Worm (Caenorhabditis elegans) whole organism, L1 larva: ENCODE measurements around the gene F11E6.8.
A peak's percentile ranks its signal among the peaks of the same experiment; 100 is the strongest.

Experiments used
- C04F5.9 ChIP-seq: sonication (generic microtip); optimal IDR thresholded peaks from 2 replicates; lab custom pipeline; 2016; ENCODE audit warnings: missing genetic modification characterization, missing compliant biosample characterization
- ama-1 ChIP-seq: fragments of 150-350 bp; optimal IDR thresholded peaks from 2 replicates; lab custom pipeline; 2014
- ceh-82 ChIP-seq, 3 experiments: fragments of 150-350 bp in 1 of 3; sonication (generic microtip) in 2 of 3; optimal IDR thresholded peaks; 2 replicates each; lab custom pipeline; 2014 to 2017; ENCODE audit warnings: missing biosample characterization in 3 of 3, missing genetic modification characterization in 3 of 3
- ceh-88 ChIP-seq: fragments of 200-800 bp; sonication (Bioruptor generic); IDR thresholded peaks from 2 replicates; pipeline ENCODE4 v1.3.6; 2022; ENCODE audit warnings: missing genetic modification characterization, missing compliant biosample characterization
- efl-1 ChIP-seq, 4 experiments: fragments of 150-350 bp; optimal IDR thresholded peaks in 3 of 4; peaks in 1 of 4; 1 replicate in 1 of 4; 2 replicates in 3 of 4; lab custom pipeline; 2014; ENCODE audit warnings: missing biosample characterization in 2 of 4, missing genetic modification characterization in 2 of 4, missing genetic modification reagents in 2 of 4
- egl-13 ChIP-seq: sonication (generic microtip); optimal IDR thresholded peaks from 2 replicates; lab custom pipeline; 2016; ENCODE audit warnings: missing genotype, missing genetic modification reagents, missing genetic modification characterization, missing compliant biosample characterization
- elt-2 ChIP-seq: sonication (generic microtip); optimal IDR thresholded peaks from 2 replicates; lab custom pipeline; 2016; ENCODE audit warnings: missing genetic modification characterization, mild to moderate bottlenecking, inconsistent platforms, missing compliant biosample characterization, missing genetic modification reagents
- fkh-10 ChIP-seq: sonication (generic microtip); optimal IDR thresholded peaks from 2 replicates; lab custom pipeline; 2017; ENCODE audit warnings: missing biosample characterization, missing genetic modification reagents, missing genetic modification characterization
- fkh-4 ChIP-seq: sonication (generic microtip); optimal IDR thresholded peaks from 2 replicates; lab custom pipeline; 2016; ENCODE audit warnings: missing compliant biosample characterization, missing genetic modification characterization, borderline replicate concordance
- fos-1 ChIP-seq: fragments of 150-350 bp; optimal IDR thresholded peaks from 2 replicates; lab custom pipeline; 2014; ENCODE audit warnings: missing biosample characterization, missing genetic modification characterization
- grh-1 ChIP-seq: fragments of 200-800 bp; sonication (Bioruptor generic); IDR thresholded peaks from 2 replicates; pipeline ENCODE4 v1.3.6; 2022; ENCODE audit warnings: missing genetic modification reagents, missing genetic modification characterization, missing compliant biosample characterization
- hlh-4 ChIP-seq: sonication (generic microtip); optimal IDR thresholded peaks from 2 replicates; lab custom pipeline; 2016; ENCODE audit warnings: mild to moderate bottlenecking, missing genetic modification characterization, missing compliant biosample characterization
- hpl-2 ChIP-seq: fragments of 150-350 bp; optimal IDR thresholded peaks from 2 replicates; lab custom pipeline; 2014; ENCODE audit warnings: missing biosample characterization, missing genetic modification reagents, missing genetic modification characterization
- irx-1 ChIP-seq: sonication (generic microtip); optimal IDR thresholded peaks from 2 replicates; lab custom pipeline; 2016; ENCODE audit warnings: missing genetic modification characterization, missing compliant biosample characterization
- isw-1 ChIP-seq: fragments of 200-800 bp; sonication (Bioruptor generic); IDR thresholded peaks from 2 replicates; pipeline ENCODE4 v1.3.6; 2022; ENCODE audit warnings: missing genetic modification characterization, missing compliant biosample characterization
- lin-13 ChIP-seq: fragments of 150-350 bp; optimal IDR thresholded peaks from 2 replicates; lab custom pipeline; 2014; ENCODE audit warnings: missing biosample characterization, missing genetic modification reagents, missing genetic modification characterization
- lin-39 ChIP-seq: fragments of 150-350 bp; optimal IDR thresholded peaks from 2 replicates; lab custom pipeline; 2014; ENCODE audit warnings: missing biosample characterization, missing genetic modification reagents, missing genetic modification characterization
- lsy-2 ChIP-seq, 2 experiments: fragments of 150-350 bp; optimal IDR thresholded peaks; 2 replicates each; lab custom pipeline; 2014; ENCODE audit warnings: missing biosample characterization in 2 of 2, missing genetic modification characterization in 2 of 2
- mdl-1 ChIP-seq, 2 experiments: fragments of 150-350 bp; optimal IDR thresholded peaks; 2 replicates each; lab custom pipeline; 2014 to 2017; ENCODE audit warnings: missing biosample characterization in 2 of 2, missing genetic modification characterization in 2 of 2, inconsistent platforms in 1 of 2
- mef-2 ChIP-seq: fragments of 150-350 bp; optimal IDR thresholded peaks from 2 replicates; lab custom pipeline; 2014; ENCODE audit warnings: missing biosample characterization, missing genetic modification characterization
- mep-1 ChIP-seq: fragments of 150-350 bp; optimal IDR thresholded peaks from 2 replicates; lab custom pipeline; 2014; ENCODE audit warnings: missing biosample characterization, missing genetic modification characterization
- nhr-12 ChIP-seq: sonication (generic microtip); optimal IDR thresholded peaks from 2 replicates; lab custom pipeline; 2017; ENCODE audit warnings: missing biosample characterization, missing genetic modification characterization
- nhr-19 ChIP-seq: fragments of 200-800 bp; sonication (Bioruptor generic); conservative IDR thresholded peaks from 2 replicates; pipeline ENCODE4 v1.3.6; 2022; ENCODE audit warnings: missing genetic modification characterization, missing compliant biosample characterization
- nhr-47 ChIP-seq: sonication (generic microtip); optimal IDR thresholded peaks from 2 replicates; lab custom pipeline; 2016; ENCODE audit warnings: mild to moderate bottlenecking, missing genetic modification characterization, moderate library complexity, missing compliant biosample characterization
- nhr-71 ChIP-seq: sonication (generic microtip); optimal IDR thresholded peaks from 2 replicates; lab custom pipeline; 2016; ENCODE audit warnings: mild to moderate bottlenecking, missing genetic modification characterization, moderate library complexity, missing compliant biosample characterization
- nhr-76 ChIP-seq: sonication (generic microtip); optimal IDR thresholded peaks from 2 replicates; lab custom pipeline; 2017; ENCODE audit warnings: missing biosample characterization, missing genetic modification characterization
- nhr-84 ChIP-seq: sonication (generic microtip); optimal IDR thresholded peaks from 2 replicates; lab custom pipeline; 2017; ENCODE audit warnings: missing biosample characterization, missing genetic modification characterization
- nhr-85 ChIP-seq: sonication (generic microtip); peaks from one replicate; lab custom pipeline; 2016; ENCODE audit warnings: missing genetic modification characterization, inconsistent platforms, missing compliant biosample characterization
- pax-3 ChIP-seq: fragments of 200-800 bp; sonication (Bioruptor generic); optimal IDR thresholded peaks from 2 replicates; lab custom pipeline; 2018; ENCODE audit warnings: mild to moderate bottlenecking, missing genetic modification characterization, moderate library complexity, missing compliant biosample characterization
- snu-23 ChIP-seq: sonication (generic microtip); optimal IDR thresholded peaks from 2 replicates; lab custom pipeline; 2016; ENCODE audit warnings: missing genetic modification characterization, missing compliant biosample characterization
- sptf-1 ChIP-seq: fragments of 150-350 bp; optimal IDR thresholded peaks from 2 replicates; lab custom pipeline; 2014; ENCODE audit warnings: missing biosample characterization, missing genetic modification characterization
- sup-37 ChIP-seq: fragments of 200-800 bp; sonication (Bioruptor generic); optimal IDR thresholded peaks from 2 replicates; lab custom pipeline; 2018; ENCODE audit warnings: mild to moderate bottlenecking, missing genetic modification characterization, missing compliant biosample characterization
- tlp-1 ChIP-seq: fragments of 150-350 bp; optimal IDR thresholded peaks from 2 replicates; lab custom pipeline; 2014; ENCODE audit warnings: missing biosample characterization, missing genetic modification characterization
- unc-30 ChIP-seq: sonication (generic microtip); optimal IDR thresholded peaks from 2 replicates; lab custom pipeline; 2017; ENCODE audit warnings: missing biosample characterization, missing genetic modification characterization
- unc-62 ChIP-seq: fragments of 150-350 bp; optimal IDR thresholded peaks from 2 replicates; lab custom pipeline; 2014; ENCODE audit warnings: missing biosample characterization, missing genetic modification reagents, missing genetic modification characterization
- unc-86 ChIP-seq: sonication (generic microtip); optimal IDR thresholded peaks from 2 replicates; lab custom pipeline; 2016; ENCODE audit warnings: missing genetic modification characterization, missing compliant biosample characterization
- unc-98 ChIP-seq: fragments of 200-800 bp; sonication (Bioruptor generic); IDR thresholded peaks from 2 replicates; pipeline ENCODE4 v1.3.6; 2022; ENCODE audit warnings: missing genetic modification characterization, missing compliant biosample characterization
- vab-15 ChIP-seq: sonication (generic microtip); optimal IDR thresholded peaks from 2 replicates; lab custom pipeline; 2017; ENCODE audit warnings: missing genotype, mild to moderate bottlenecking, missing genetic modification characterization, missing compliant biosample characterization
- xbp-1 ChIP-seq: sonication (generic microtip); optimal IDR thresholded peaks from 2 replicates; lab custom pipeline; 2016; ENCODE audit warnings: missing genetic modification characterization, missing compliant biosample characterization
- zip-4 ChIP-seq: fragments of 200-800 bp; sonication (Bioruptor generic); optimal IDR thresholded peaks from 2 replicates; lab custom pipeline; 2018; ENCODE audit warnings: mild to moderate bottlenecking, missing genetic modification characterization, moderate library complexity, missing compliant biosample characterization
- ztf-11 ChIP-seq, 2 experiments: sonication (generic microtip); optimal IDR thresholded peaks; 2 replicates each; lab custom pipeline; 2016 to 2017; ENCODE audit warnings: missing genetic modification characterization in 2 of 2, missing biosample characterization in 1 of 2, missing compliant biosample characterization in 1 of 2
- ztf-4 ChIP-seq: fragments of 150-350 bp; optimal IDR thresholded peaks from 2 replicates; lab custom pipeline; 2014; ENCODE audit warnings: missing biosample characterization, missing genetic modification characterization

F11E6.8 gene

DNA sequence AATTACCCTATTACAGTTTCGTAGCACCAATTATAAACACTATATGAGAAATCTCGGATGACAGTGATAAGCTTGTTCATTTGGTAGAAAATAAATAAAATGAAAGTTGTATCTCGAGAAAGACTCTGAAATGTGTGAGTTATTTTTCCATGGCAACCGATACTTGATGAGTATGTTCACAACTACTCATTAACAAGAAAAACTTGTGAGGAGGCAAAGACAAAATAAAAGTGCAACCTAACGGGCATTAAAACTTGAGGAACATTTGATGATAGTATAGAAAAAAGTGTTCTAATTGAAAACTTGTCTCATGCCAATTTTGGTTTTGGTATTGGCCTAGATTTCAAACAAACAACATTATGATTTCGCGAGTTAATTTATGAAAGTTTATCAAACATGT is 13.8 kb downstream of the F11E6.8 start, which contains the start of gene gcy-27:
TSS of gene gcy-27 (minus strand) at position 101 of the 400 bp plus-strand sequence.
- no peak for TF ChIP-seq mef-2 (tag; lab: Kevin White, UChicago)
- no peak for TF ChIP-seq nhr-84 (tag; lab: Kevin White, UChicago)
- TF ChIP-seq mep-1, result no peak
- TF ChIP-seq lin-39 (tag; lab: Kevin White, UChicago), result no peak
- no peak for TF ChIP-seq fkh-4 (tag; lab: Kevin White, UChicago)
- TF ChIP-seq mdl-1 (tag; optimal IDR thresholded peaks at IDR 0.05; lab: Kevin White, UChicago), result no peak

DNA sequence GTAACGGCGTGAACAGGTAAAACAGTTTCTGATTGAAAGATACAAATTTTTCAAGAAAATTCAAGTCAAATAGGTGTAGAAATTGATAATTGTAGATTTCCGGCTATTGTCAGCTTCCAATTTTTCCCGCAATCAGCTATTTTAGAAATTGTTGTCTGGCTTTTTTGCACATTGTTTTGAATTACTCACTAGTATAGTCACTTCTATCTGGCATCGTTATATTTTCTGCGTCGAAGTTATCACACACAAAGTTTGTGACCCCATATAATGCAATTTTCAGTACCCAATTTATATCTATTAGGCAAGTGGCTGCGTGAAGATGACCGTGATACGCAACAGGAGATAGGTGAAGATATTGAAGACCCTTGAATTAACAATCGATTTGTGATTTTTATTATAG is 15.1 kb downstream of the F11E6.8 start:
- TF ChIP-seq nhr-85, result peak; percentile 51
- no peak for TF ChIP-seq nhr-71

DNA sequence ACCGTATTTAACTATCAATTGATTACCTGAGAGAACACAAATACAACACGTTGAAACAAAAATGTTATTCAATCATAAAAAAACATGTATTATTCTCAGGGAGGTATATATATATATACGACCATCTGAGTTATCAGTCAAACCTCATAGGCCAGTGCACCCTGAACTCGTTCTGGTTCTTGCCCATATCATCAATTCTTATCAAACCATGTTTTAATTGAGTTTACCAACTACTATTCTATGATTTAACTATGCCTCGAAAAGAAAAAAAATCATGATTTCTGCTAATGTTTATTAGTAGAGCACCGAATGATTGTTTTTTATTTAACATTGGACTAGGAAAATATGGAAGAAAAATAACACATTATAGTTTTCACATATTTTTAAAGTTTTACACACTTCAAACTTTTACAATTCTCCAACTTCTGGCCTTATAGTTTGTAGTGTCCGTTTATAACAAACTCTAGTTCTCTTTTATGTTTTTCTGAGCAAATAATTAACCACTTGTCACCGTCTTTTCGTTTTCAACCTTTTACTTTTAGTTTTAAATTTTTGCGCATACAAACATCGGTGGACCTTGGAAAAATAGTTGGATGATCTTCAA is 18.0 kb downstream of the F11E6.8 start:
- TF ChIP-seq elt-2 (tag; lab: Kevin White, UChicago) (peak; percentile 49), hlh-4 (tag; lab: Kevin White, UChicago) (no peak)

DNA sequence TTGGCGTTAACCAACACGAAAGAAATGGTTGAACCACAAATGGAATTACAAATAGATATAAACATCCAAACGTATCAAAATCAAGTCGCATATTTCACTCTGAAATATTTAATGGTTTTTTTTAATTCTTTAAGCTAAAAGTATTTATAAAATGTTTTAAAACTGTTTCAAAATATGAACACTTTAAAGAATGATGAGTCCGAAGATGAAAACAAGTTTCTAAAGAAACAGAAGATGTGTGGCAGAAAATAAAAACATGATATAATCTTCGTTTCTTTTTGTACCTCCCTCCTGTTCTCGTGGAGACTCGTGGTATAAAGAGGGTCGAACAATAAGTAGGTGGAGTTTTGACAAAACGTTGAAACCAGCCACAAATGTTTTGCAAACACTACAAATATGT is 19.1 kb downstream of the F11E6.8 start, which contains the start of gene lact-6:
TSS of gene lact-6 (minus strand) at position 101 of the 400 bp plus-strand sequence.
- TF ChIP-seq tlp-1 (tag; lab: Kevin White, UChicago), result no peak
- no peak for TF ChIP-seq ztf-4 (tag; lab: Kevin White, UChicago)
- no peak for TF ChIP-seq irx-1
- TF ChIP-seq vab-15 (tag; lab: Kevin White, UChicago), result no peak
- TF ChIP-seq nhr-85, result no peak
- TF ChIP-seq mdl-1 (tag; optimal IDR thresholded peaks at IDR 0.05; lab: Kevin White, UChicago), result no peak
- no peak for TF ChIP-seq grh-1

DNA sequence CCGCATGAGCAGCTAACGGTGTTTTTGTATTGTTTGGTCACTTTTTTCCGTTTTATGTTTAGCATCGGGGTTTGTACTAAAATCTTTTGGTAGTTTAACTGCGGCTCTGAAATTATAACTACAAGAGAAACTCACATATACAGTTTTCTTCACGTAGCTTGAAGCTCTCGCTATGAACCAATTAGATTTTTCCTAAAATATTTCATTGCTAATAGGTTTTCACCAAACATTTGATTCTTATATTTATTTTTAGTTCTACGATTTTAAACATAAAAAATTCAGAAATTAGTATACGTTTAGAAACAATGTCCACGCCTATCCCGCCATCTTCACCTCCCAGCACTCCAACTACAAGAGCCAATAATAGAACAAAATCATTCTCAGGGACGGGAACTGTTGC is 22.9 kb downstream of the F11E6.8 start, which contains the start of gene C06A12.3:
TSS of gene C06A12.3 (plus strand) at position 301 of the 400 bp plus-strand sequence.
- TF ChIP-seq pax-3 (tag; lab: Kevin White, UChicago), result no peak
- TF ChIP-seq mep-1, result no peak
- no peak for TF ChIP-seq nhr-19 (GFP tag; lab: Robert Waterston, UW)
- no peak for TF ChIP-seq sptf-1 (tag; lab: Kevin White, UChicago)
- no peak for TF ChIP-seq ceh-88 (GFP tag; lab: Robert Waterston, UW)
- TF ChIP-seq nhr-85, result no peak
- TF ChIP-seq isw-1 (GFP tag; lab: Robert Waterston, UW), result no peak
- TF ChIP-seq mef-2 (tag; lab: Kevin White, UChicago), result no peak
- TF ChIP-seq C04F5.9 (tag; lab: Kevin White, UChicago), result no peak
- TF ChIP-seq, all 84 proteins: peak for 0

DNA sequence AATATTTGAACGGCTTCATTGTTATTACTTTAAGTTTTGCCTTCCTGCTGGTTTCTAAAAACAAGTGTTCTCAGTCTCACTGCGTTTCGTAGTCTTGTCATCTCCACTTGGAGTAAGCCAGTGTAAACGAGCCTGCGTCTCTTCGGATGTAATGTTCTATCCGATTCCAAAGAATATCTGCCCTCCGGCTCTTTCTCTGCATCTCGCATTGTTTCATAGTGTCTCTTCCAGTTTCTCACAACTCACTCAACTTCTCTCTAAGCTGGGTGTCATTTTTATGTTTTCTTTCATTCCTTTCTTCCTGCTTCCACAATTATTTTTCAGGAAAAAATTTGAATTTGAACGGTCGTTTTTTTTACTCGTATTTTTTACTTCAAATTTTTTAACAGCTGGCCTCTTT is 23.4 kb downstream of the F11E6.8 start:
- TF ChIP-seq ztf-11 (tag; optimal IDR thresholded peaks at IDR 0.05; lab: Kevin White, UChicago) (no peak), pax-3 (tag; lab: Kevin White, UChicago) (no peak), sup-37 (GFP tag; lab: Kevin White, UChicago) (no peak), nhr-47 (tag; lab: Kevin White, UChicago) (peak; percentile 6), sptf-1 (tag; lab: Kevin White, UChicago) (no peak), zip-4 (no peak), fkh-4 (tag; lab: Kevin White, UChicago) (no peak), unc-30 (tag; lab: Kevin White, UChicago) (no peak), snu-23 (GFP tag; lab: Kevin White, UChicago) (peak; percentile 27), nhr-12 (tag; lab: Kevin White, UChicago) (no peak), nhr-71 (peak; percentile 37), lin-13 (no peak), fkh-10 (no peak), unc-86 (tag; lab: Kevin White, UChicago) (peak; percentile 11), lsy-2 (tag; optimal IDR thresholded peaks at IDR 0.05; lab: Kevin White, UChicago) (no peak), efl-1 (optimal IDR thresholded peaks at IDR 0.05; lab: Kevin White, UChicago) (peak; percentile 30 to 45), efl-1 (GFP tag; optimal IDR thresholded peaks at IDR 0.05 in 1 of 2; lab: Kevin White, UChicago) (no peak), egl-13 (no peak), mep-1 (peak; percentile 28), unc-98 (no peak), unc-62 (no peak), fos-1 (tag; lab: Kevin White, UChicago) (no peak), nhr-76 (no peak), ama-1 (lab: Kevin White, UChicago) (no peak), hpl-2 (GFP tag; lab: Kevin White, UChicago) (no peak), xbp-1 (tag; lab: Kevin White, UChicago) (no peak), ceh-82 (tag; optimal IDR thresholded peaks at IDR 0.05; lab: Kevin White, UChicago) (peak in 1 of 3 experiments; percentile 40)
